Worm (Caenorhabditis elegans) whole organism, L3 larva: ENCODE data around the gene rpt-3.

Source experiments
- R02D3.7 ChIP-seq: fragments of 150-350 bp; optimal IDR thresholded peaks from 2 replicates; lab custom pipeline; 2014; ENCODE audit warnings: missing biosample characterization, missing genetic modification characterization
- ZK546.5 ChIP-seq: sonication (generic microtip); optimal IDR thresholded peaks from 2 replicates; lab custom pipeline; 2017; ENCODE audit warnings: missing biosample characterization, missing genetic modification characterization
- aly-2 ChIP-seq: fragments of 150-350 bp; optimal IDR thresholded peaks from 2 replicates; lab custom pipeline; 2014; ENCODE audit warnings: missing biosample characterization, missing genetic modification characterization
- ama-1 ChIP-seq: fragments of 150-350 bp; optimal IDR thresholded peaks from 2 replicates; lab custom pipeline; 2018
- ceh-16 ChIP-seq: sonication (generic microtip); optimal IDR thresholded peaks from 2 replicates; lab custom pipeline; 2017; ENCODE audit warnings: missing biosample characterization, missing genetic modification characterization
- ceh-28 ChIP-seq: fragments of 150-350 bp; optimal IDR thresholded peaks from 2 replicates; lab custom pipeline; 2014; ENCODE audit warnings: missing biosample characterization, missing genetic modification reagents, missing genetic modification characterization
- ceh-82 ChIP-seq: fragments of 150-350 bp; optimal IDR thresholded peaks from 2 replicates; lab custom pipeline; 2014; ENCODE audit warnings: missing biosample characterization, missing genetic modification characterization
- ceh-9 ChIP-seq: sonication (generic microtip); optimal IDR thresholded peaks from 2 replicates; lab custom pipeline; 2018; ENCODE audit warnings: missing biosample characterization, missing genetic modification characterization
- egl-27 ChIP-seq: sonication (generic microtip); optimal IDR thresholded peaks from 4 replicates; lab custom pipeline; 2017; ENCODE audit warnings: missing biosample characterization, missing genetic modification reagents, missing genetic modification characterization
- egl-5 ChIP-seq: fragments of 150-350 bp; optimal IDR thresholded peaks from 2 replicates; lab custom pipeline; 2017; ENCODE audit warnings: missing biosample characterization, missing genetic modification reagents, missing genetic modification characterization, inconsistent platforms
- elt-1 ChIP-seq: fragments of 150-350 bp; optimal IDR thresholded peaks from 2 replicates; lab custom pipeline; 2014; ENCODE audit warnings: missing biosample characterization, missing genetic modification characterization
- elt-2 ChIP-seq: sonication (generic microtip); optimal IDR thresholded peaks from 2 replicates; lab custom pipeline; 2016; ENCODE audit warnings: missing genetic modification reagents, mild to moderate bottlenecking, missing genetic modification characterization, missing compliant biosample characterization
- elt-3 ChIP-seq, 3 experiments: fragments of 150-350 bp in 1 of 3; sonication (generic microtip) in 2 of 3; optimal IDR thresholded peaks; 2 replicates in 2 of 3; 4 replicates in 1 of 3; lab custom pipeline; 2014 to 2017; ENCODE audit warnings: missing biosample characterization in 3 of 3, missing genetic modification characterization in 3 of 3
- eor-1 ChIP-seq, 2 experiments: fragments of 150-350 bp; optimal IDR thresholded peaks; 2 replicates each; lab custom pipeline; 2014 to 2018; ENCODE audit warnings: missing biosample characterization in 2 of 2, missing genetic modification characterization in 2 of 2
- fkh-2 ChIP-seq: fragments of 150-350 bp; optimal IDR thresholded peaks from 2 replicates; lab custom pipeline; 2014; ENCODE audit warnings: missing biosample characterization, missing genetic modification reagents, missing genetic modification characterization
- fos-1 ChIP-seq: fragments of 150-350 bp; optimal IDR thresholded peaks from 2 replicates; lab custom pipeline; 2014; ENCODE audit warnings: missing biosample characterization, missing genetic modification characterization
- hmg-11 ChIP-seq: sonication (generic microtip); optimal IDR thresholded peaks from 2 replicates; lab custom pipeline; 2016; ENCODE audit warnings: missing genetic modification characterization, missing compliant biosample characterization
- jun-1 ChIP-seq: fragments of 150-350 bp; optimal IDR thresholded peaks from 2 replicates; lab custom pipeline; 2014; ENCODE audit warnings: missing biosample characterization, missing genetic modification reagents, missing genetic modification characterization
- lin-39 ChIP-seq: fragments of 150-350 bp; optimal IDR thresholded peaks from 2 replicates; lab custom pipeline; 2018; ENCODE audit warnings: missing biosample characterization, missing genetic modification reagents, missing genetic modification characterization
- mdl-1 ChIP-seq: fragments of 150-350 bp; optimal IDR thresholded peaks from 2 replicates; lab custom pipeline; 2014; ENCODE audit warnings: missing biosample characterization, missing genetic modification characterization
- mml-1 ChIP-seq: fragments of 150-350 bp; sonication (generic microtip); optimal IDR thresholded peaks from 3 replicates; lab custom pipeline; 2014; ENCODE audit warnings: missing biosample characterization, missing genetic modification characterization
- nfya-1 ChIP-seq: sonication (generic microtip); optimal IDR thresholded peaks from 2 replicates; lab custom pipeline; 2017; ENCODE audit warnings: missing genetic modification characterization, mild to moderate bottlenecking, missing compliant biosample characterization, antibody characterized with exemption, moderate library complexity; ENCODE audit not compliant: insufficient read depth
- nhr-12 ChIP-seq: fragments of 150-350 bp; optimal IDR thresholded peaks from 2 replicates; lab custom pipeline; 2014; ENCODE audit warnings: missing biosample characterization, missing genetic modification characterization
- nhr-23 ChIP-seq: fragments of 150-350 bp; optimal IDR thresholded peaks from 2 replicates; lab custom pipeline; 2014; ENCODE audit warnings: missing biosample characterization, missing genetic modification reagents, missing genetic modification characterization
- nhr-237 ChIP-seq: fragments of 150-350 bp; optimal IDR thresholded peaks from 2 replicates; lab custom pipeline; 2014; ENCODE audit warnings: missing biosample characterization, missing genetic modification characterization
- nhr-28 ChIP-seq: fragments of 150-350 bp; optimal IDR thresholded peaks from 2 replicates; lab custom pipeline; 2014; ENCODE audit warnings: missing biosample characterization, missing genetic modification characterization
- nhr-43 ChIP-seq: sonication (generic microtip); optimal IDR thresholded peaks from 2 replicates; lab custom pipeline; 2016; ENCODE audit warnings: mild to moderate bottlenecking, missing genetic modification characterization, missing compliant biosample characterization; ENCODE audit not compliant: poor library complexity, severe bottlenecking
- pha-4 ChIP-seq: fragments of 150-350 bp; optimal IDR thresholded peaks from 2 replicates; lab custom pipeline; 2014; ENCODE audit warnings: missing biosample characterization, missing genetic modification reagents, missing genetic modification characterization
- pqm-1 ChIP-seq: fragments of 150-350 bp; optimal IDR thresholded peaks from 2 replicates; lab custom pipeline; 2017; ENCODE audit warnings: missing biosample characterization, missing genetic modification characterization, inconsistent platforms
- sea-2 ChIP-seq: fragments of 150-350 bp; sonication (generic microtip); optimal IDR thresholded peaks from 4 replicates; lab custom pipeline; 2014; ENCODE audit warnings: missing biosample characterization, missing genetic modification reagents, missing genetic modification characterization
- snpc-4 ChIP-seq: fragments of 150-350 bp; optimal IDR thresholded peaks from 2 replicates; lab custom pipeline; 2014; ENCODE audit warnings: missing biosample characterization, missing genetic modification characterization
- tbx-2 ChIP-seq: sonication (generic microtip); optimal IDR thresholded peaks from 2 replicates; lab custom pipeline; 2016; ENCODE audit warnings: mild to moderate bottlenecking, missing genetic modification characterization, missing compliant biosample characterization
- ztf-4 ChIP-seq: fragments of 150-350 bp; optimal IDR thresholded peaks from 2 replicates; lab custom pipeline; 2014; ENCODE audit warnings: missing biosample characterization, missing genetic modification characterization

Gene rpt-3

DNA sequence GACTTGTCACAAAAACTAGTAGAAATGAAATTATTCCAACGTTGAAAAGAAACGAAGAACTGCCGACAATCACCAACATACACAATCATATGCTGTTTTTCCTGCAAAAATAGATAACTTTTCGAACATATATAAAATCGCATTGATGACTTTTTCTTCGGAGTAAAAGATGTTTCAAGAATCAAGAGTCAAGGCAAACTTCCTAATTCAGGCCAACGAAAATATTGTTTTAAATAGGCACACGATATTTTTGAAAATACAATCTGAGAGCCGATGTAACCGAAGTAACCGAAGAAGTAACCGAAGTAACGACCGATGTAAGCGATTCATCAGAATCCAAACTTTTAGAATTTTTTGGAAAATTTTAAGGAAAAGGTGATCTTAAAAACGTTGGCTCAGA, 30.4 kb downstream of the rpt-3 start, which contains the start of gene C09E7.10:
Gene C09E7.10 (minus strand): TSS at position 101 of the 400 bp plus-strand sequence.
- TF ChIP-seq ama-1 (lab: Kevin White, UChicago) (no peak), hmg-11 (tag; lab: Kevin White, UChicago) (no peak), pqm-1 (tag; lab: Kevin White, UChicago) (no peak), lin-39 (tag; lab: Kevin White, UChicago) (no peak), elt-2 (tag; lab: Kevin White, UChicago) (no peak), R02D3.7 (tag; lab: Kevin White, UChicago) (no peak), egl-27 (tag; lab: Kevin White, UChicago) (no peak), mdl-1 (tag; lab: Kevin White, UChicago) (no peak), fkh-2 (no peak), eor-1 (tag; optimal IDR thresholded peaks at IDR 0.05; lab: Kevin White, UChicago) (no peak), ceh-9 (tag; lab: Kevin White, UChicago) (no peak), ztf-4 (tag; lab: Kevin White, UChicago) (no peak), nhr-23 (tag; lab: Kevin White, UChicago) (no peak), sea-2 (no peak), nhr-28 (tag; lab: Kevin White, UChicago) (no peak), nhr-43 (tag; lab: Kevin White, UChicago) (no peak), fos-1 (tag; lab: Kevin White, UChicago) (no peak), elt-1 (tag; lab: Kevin White, UChicago) (no peak), ceh-16 (tag; lab: Kevin White, UChicago) (no peak), mml-1 (tag; lab: Kevin White, UChicago) (no peak)

DNA sequence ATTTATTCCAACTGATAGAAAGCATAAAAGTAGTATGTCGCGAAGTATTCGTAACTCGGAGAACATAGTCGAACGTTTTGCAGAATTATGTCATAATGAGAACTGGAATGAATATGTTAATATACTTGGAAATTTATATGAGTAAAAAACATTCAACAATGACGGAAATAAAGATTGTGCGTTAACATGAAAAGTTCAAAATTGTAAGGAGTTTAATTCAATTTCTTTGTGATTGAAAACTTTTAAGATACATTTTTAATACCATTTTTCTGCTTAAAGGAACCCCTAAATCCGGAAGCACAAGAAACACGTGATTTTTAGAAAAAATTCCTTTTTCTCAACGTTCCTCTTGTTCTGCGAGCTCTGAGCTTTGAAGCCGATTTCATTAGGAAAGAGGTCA, 36.0 kb downstream of the rpt-3 start, which contains the start of gene oig-1:
Gene oig-1 (minus strand): TSS at position 101 of the 400 bp plus-strand sequence.
- no peak for TF ChIP-seq mml-1 (tag; lab: Kevin White, UChicago)
- TF ChIP-seq elt-3 (tag; optimal IDR thresholded peaks at IDR 0.05; lab: Kevin White, UChicago), result no peak
- no peak for TF ChIP-seq aly-2 (tag; lab: Kevin White, UChicago)
- TF ChIP-seq ZK546.5 (tag; lab: Kevin White, UChicago), result no peak
- TF ChIP-seq ztf-4 (tag; lab: Kevin White, UChicago), result no peak
- no peak for TF ChIP-seq nfya-1

DNA sequence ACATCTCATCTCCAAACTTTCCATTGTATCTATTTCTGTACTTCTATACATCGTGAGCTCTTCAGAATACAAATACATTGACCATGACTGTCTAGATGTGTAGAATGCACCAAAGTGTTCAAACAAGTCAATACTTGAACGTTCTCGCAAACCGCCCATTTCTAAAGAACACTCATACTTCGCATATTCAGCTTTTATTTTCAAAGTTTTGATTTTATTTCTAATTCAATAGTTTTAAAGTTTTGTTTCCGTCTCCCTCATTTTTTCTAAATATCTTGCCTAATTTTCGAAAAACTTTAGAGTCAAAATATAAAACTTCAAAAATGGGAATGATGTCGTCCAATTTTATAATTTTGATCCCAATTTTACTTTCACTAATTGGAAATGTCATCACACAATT, 38.3 kb downstream of the rpt-3 start, which contains the start of gene pqn-10:
Gene pqn-10 (plus strand): TSS at position 301 of the 400 bp plus-strand sequence.
- no peak for TF ChIP-seq tbx-2 (tag; lab: Kevin White, UChicago)

DNA sequence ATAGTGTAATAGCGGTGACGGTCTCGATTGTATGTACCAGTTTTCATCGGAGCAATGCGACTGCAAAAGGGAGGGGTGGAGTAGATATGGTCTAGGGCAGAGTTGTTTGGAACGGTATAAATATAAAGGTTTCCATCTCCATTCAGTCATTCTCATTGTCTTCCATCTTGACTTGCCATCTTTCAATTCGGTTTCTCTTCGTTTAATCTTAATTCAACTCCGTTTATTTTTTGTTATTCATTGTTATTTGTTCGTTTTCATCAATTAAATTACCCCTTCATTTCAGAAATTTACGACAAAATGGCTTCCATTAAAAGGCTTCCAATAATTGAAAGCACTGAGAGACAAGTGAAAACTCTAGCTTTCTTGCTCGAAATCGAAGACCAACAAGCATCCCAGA, 41.5 kb downstream of the rpt-3 start, which contains the start of gene C09E7.11:
Gene C09E7.11 (plus strand): TSS at position 301 of the 400 bp plus-strand sequence.
- TF ChIP-seq nhr-23 (tag; lab: Kevin White, UChicago), result no peak

DNA sequence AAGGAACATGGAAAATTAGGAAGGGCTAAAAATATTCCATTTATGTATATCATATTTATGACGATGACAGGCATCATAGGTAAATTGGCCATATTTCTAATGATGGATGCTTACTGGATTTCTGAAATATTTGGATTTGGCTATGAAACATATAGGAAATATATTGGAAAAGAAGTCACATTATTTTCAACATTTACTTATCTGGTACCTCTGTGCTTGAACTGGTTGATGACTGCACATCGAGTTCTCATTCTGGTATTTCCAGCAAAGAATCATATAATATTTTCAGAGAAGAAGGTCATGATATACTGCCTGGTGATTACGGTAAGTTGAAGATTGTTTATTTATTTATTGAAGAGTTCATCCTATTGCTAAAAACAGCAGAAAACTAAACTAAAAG, 43.1 kb downstream of the rpt-3 start, which contains the start of gene srxa-5:
Gene srxa-5 (plus strand): TSS at position 301 of the 400 bp plus-strand sequence.
- TF ChIP-seq nhr-237 (tag; lab: Kevin White, UChicago) (no peak), nhr-12 (tag; lab: Kevin White, UChicago) (no peak), snpc-4 (tag; lab: Kevin White, UChicago) (no peak), nhr-23 (tag; lab: Kevin White, UChicago) (no peak), egl-5 (tag; lab: Kevin White, UChicago) (no peak), aly-2 (tag; lab: Kevin White, UChicago) (no peak), ceh-82 (no peak), ceh-9 (tag; lab: Kevin White, UChicago) (no peak), jun-1 (tag; lab: Kevin White, UChicago) (no peak), fkh-2 (no peak), ceh-28 (tag; lab: Kevin White, UChicago) (no peak), tbx-2 (tag; lab: Kevin White, UChicago) (no peak), nhr-43 (tag; lab: Kevin White, UChicago) (no peak), pha-4 (tag; lab: Kevin White, UChicago) (no peak)
